Fruit fly (Drosophila melanogaster) whole organism, embryonic: ENCODE results near the gene Mdh2.

Experiments
- Mad ChIP-seq: fragments of 200-800 bp; sonication (Bioruptor generic); optimal IDR thresholded peaks from 2 replicates; lab custom pipeline; 2016; ENCODE audit warnings: missing biosample characterization, missing genetic modification characterization
- tgo ChIP-seq: fragments of 200-800 bp; sonication (Bioruptor generic); IDR thresholded peaks from 3 replicates; pipeline ENCODE4 v1.3.6; 2022; ENCODE audit warnings: missing biosample characterization, missing genetic modification characterization

dm6 chr3R:18243000-18243399 lies 16.8 kb downstream of the Mdh2 start:
- no peak for TF ChIP-seq tgo
- TF ChIP-seq Mad (GFP tag; lab: Kevin White, UChicago): no peak
